Worm (Caenorhabditis elegans): Measurements from ENCODE around the gene tos-1.

ce11 chrV:9375378-9375777 lies 31.4 kb upstream of the tos-1 start, which contains the start of gene E02C12.9:
- TF ChIP-seq him-1 (tag; optimal IDR thresholded peaks at IDR 0.05), result no peak
- no peak for TF ChIP-seq dao-5 (tag; optimal IDR thresholded peaks at IDR 0.05)
